Fruit fly (Drosophila melanogaster) whole organism, prepupa: ENCODE results near the gene T48.

Experiments used
- CG10669 ChIP-seq: fragments of 200-800 bp; sonication (Bioruptor generic); optimal IDR thresholded peaks from 3 replicates; lab custom pipeline; 2018; ENCODE audit warnings: missing biosample characterization, mild to moderate bottlenecking, missing genetic modification characterization, moderate library complexity
- CG6163 ChIP-seq: fragments of 200-800 bp; sonication (Bioruptor generic); IDR thresholded peaks from 3 replicates; pipeline ENCODE4 v1.3.6; 2022; ENCODE audit warnings: missing biosample characterization, missing genetic modification characterization
- CG6276 ChIP-seq: fragments of 200-800 bp; sonication (Bioruptor generic); optimal IDR thresholded peaks from 2 replicates; lab custom pipeline; 2017; ENCODE audit warnings: missing biosample characterization, mild to moderate bottlenecking, missing genetic modification characterization
- Eip78C ChIP-seq: fragments of 200-800 bp; sonication (Bioruptor generic); peaks from one replicate; lab custom pipeline; 2016; ENCODE audit warnings: missing biosample characterization, missing genetic modification characterization
- Ets21C ChIP-seq: fragments of 200-800 bp; sonication (Bioruptor generic); optimal IDR thresholded peaks from 3 replicates; lab custom pipeline; 2016; ENCODE audit warnings: missing biosample characterization, missing genetic modification characterization

DNA sequence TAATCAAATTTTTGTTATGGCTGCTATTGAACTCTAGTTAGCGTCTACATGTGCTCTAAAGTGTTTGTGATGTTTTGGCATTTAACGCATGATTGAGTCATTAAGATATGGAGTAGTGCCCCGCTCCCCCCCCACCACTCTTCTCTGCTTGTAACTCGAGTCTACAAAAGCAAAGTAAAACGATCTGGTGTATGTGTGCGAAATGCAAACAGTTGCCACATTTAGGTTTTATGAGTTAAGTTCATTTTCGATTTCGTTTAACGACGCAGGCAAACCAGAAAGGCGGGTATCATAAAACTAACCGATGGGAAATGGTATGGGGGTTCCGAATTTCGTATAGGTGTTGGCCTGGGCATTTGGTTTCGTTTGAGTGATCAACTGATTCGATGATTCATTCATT, 53.0 kb downstream of the T48 start:
- TF ChIP-seq CG6163 (GFP tag; lab: Robert Waterston, UW): no peak
- no peak for TF ChIP-seq CG6276 (GFP tag; lab: Kevin White, UChicago)
- no peak for TF ChIP-seq Eip78C (GFP tag; lab: Kevin White, UChicago)
- no peak for TF ChIP-seq Ets21C
- no peak for TF ChIP-seq CG10669 (GFP tag; lab: Kevin White, UChicago)
